Worm (Caenorhabditis elegans) whole organism, late embryonic: ENCODE measurements around the gene C06B3.16.

ENCODE experiments used
- C38D4.7 ChIP-seq: fragments of 200-800 bp; sonication (Bioruptor generic); optimal IDR thresholded peaks from 2 replicates; lab custom pipeline; 2018; ENCODE audit warnings: mild to moderate bottlenecking, missing genetic modification characterization, moderate library complexity, missing compliant biosample characterization
- F13H6.1 ChIP-seq: sonication (generic microtip); optimal IDR thresholded peaks from 2 replicates; lab custom pipeline; 2016; ENCODE audit warnings: missing genetic modification characterization, missing compliant biosample characterization
- K09A11.1 ChIP-seq: sonication (generic microtip); optimal IDR thresholded peaks from 2 replicates; lab custom pipeline; 2017; ENCODE audit warnings: antibody characterized with exemption, mild to moderate bottlenecking, missing genetic modification characterization, missing compliant biosample characterization; ENCODE audit not compliant: insufficient read depth
- T23F11.4 ChIP-seq: fragments of 200-800 bp; sonication (Bioruptor generic); optimal IDR thresholded peaks from 2 replicates; lab custom pipeline; 2018; ENCODE audit warnings: mild to moderate bottlenecking, missing genetic modification characterization, missing compliant biosample characterization
- Y22D7AL.16 ChIP-seq: sonication (generic microtip); optimal IDR thresholded peaks from 2 replicates; lab custom pipeline; 2016; ENCODE audit warnings: missing genetic modification characterization, missing compliant biosample characterization
- ama-1 ChIP-seq: fragments of 150-350 bp; optimal IDR thresholded peaks from 2 replicates; lab custom pipeline; 2014
- ceh-18 ChIP-seq: sonication (generic microtip); optimal IDR thresholded peaks from 2 replicates; lab custom pipeline; 2016; ENCODE audit warnings: missing genetic modification characterization, missing compliant biosample characterization
- ceh-19 ChIP-seq: fragments of 200-800 bp; sonication (Bioruptor generic); optimal IDR thresholded peaks from 2 replicates; lab custom pipeline; 2018; ENCODE audit warnings: mild to moderate bottlenecking, missing genetic modification characterization, missing compliant biosample characterization
- ceh-34 ChIP-seq: sonication (generic microtip); optimal IDR thresholded peaks from 2 replicates; lab custom pipeline; 2016; ENCODE audit warnings: mild to moderate bottlenecking, missing genetic modification characterization, missing compliant biosample characterization
- ceh-45 ChIP-seq: fragments of 200-800 bp; sonication (Bioruptor generic); IDR thresholded peaks from 2 replicates; pipeline ENCODE4 v1.3.6; 2022; ENCODE audit warnings: missing genetic modification reagents, missing genetic modification characterization, missing compliant biosample characterization
- elt-4 ChIP-seq: sonication (generic microtip); optimal IDR thresholded peaks from 2 replicates; lab custom pipeline; 2016; ENCODE audit warnings: missing genetic modification characterization, missing compliant biosample characterization
- fax-1 ChIP-seq: sonication (generic microtip); optimal IDR thresholded peaks from 2 replicates; lab custom pipeline; 2016; ENCODE audit warnings: missing genotype, missing genetic modification characterization, missing compliant biosample characterization
- fkh-10 ChIP-seq: fragments of 150-350 bp; optimal IDR thresholded peaks from 2 replicates; lab custom pipeline; 2014; ENCODE audit warnings: missing biosample characterization, missing genetic modification reagents, missing genetic modification characterization
- fkh-6 ChIP-seq: sonication (generic microtip); optimal IDR thresholded peaks from 2 replicates; lab custom pipeline; 2016; ENCODE audit warnings: missing genetic modification characterization, missing compliant biosample characterization
- hlh-13 ChIP-seq: fragments of 200-800 bp; sonication (Bioruptor generic); optimal IDR thresholded peaks from 2 replicates; lab custom pipeline; 2018; ENCODE audit warnings: mild to moderate bottlenecking, missing genetic modification characterization, missing compliant biosample characterization
- hlh-30 ChIP-seq: sonication (generic microtip); optimal IDR thresholded peaks from 2 replicates; lab custom pipeline; 2017; ENCODE audit warnings: antibody characterized with exemption, missing genetic modification characterization, missing compliant biosample characterization; ENCODE audit not compliant: insufficient read depth
- hlh-6 ChIP-seq: sonication (generic microtip); optimal IDR thresholded peaks from 2 replicates; lab custom pipeline; 2016; ENCODE audit warnings: missing genotype, missing genetic modification characterization, missing compliant biosample characterization
- hlh-8 ChIP-seq: sonication (generic microtip); optimal IDR thresholded peaks from 2 replicates; lab custom pipeline; 2016; ENCODE audit warnings: missing genotype, missing genetic modification characterization, missing compliant biosample characterization
- lin-11 ChIP-seq: fragments of 200-800 bp; sonication (Bioruptor generic); optimal IDR thresholded peaks from 2 replicates; lab custom pipeline; 2018; ENCODE audit warnings: mild to moderate bottlenecking, missing genetic modification characterization, missing compliant biosample characterization
- npax-4 ChIP-seq: sonication (generic microtip); optimal IDR thresholded peaks from 2 replicates; lab custom pipeline; 2016; ENCODE audit warnings: missing genetic modification characterization, missing compliant biosample characterization
- pag-3 ChIP-seq: sonication (generic microtip); optimal IDR thresholded peaks from 2 replicates; lab custom pipeline; 2016; ENCODE audit warnings: missing compliant biosample characterization, missing genetic modification characterization, borderline replicate concordance
- pat-9 ChIP-seq: fragments of 200-800 bp; sonication (Bioruptor generic); optimal IDR thresholded peaks from 2 replicates; lab custom pipeline; 2018; ENCODE audit warnings: mild to moderate bottlenecking, missing genetic modification characterization, moderate library complexity, missing compliant biosample characterization
- pha-2 ChIP-seq: sonication (generic microtip); optimal IDR thresholded peaks from 2 replicates; lab custom pipeline; 2017; ENCODE audit warnings: mild to moderate bottlenecking, missing genetic modification characterization, missing compliant biosample characterization
- ref-2 ChIP-seq: sonication (generic microtip); optimal IDR thresholded peaks from 2 replicates; lab custom pipeline; 2016; ENCODE audit warnings: missing genetic modification characterization, missing compliant biosample characterization
- sox-4 ChIP-seq: sonication (generic microtip); optimal IDR thresholded peaks from 2 replicates; lab custom pipeline; 2017; ENCODE audit warnings: mild to moderate bottlenecking, missing genetic modification characterization, inconsistent platforms, missing compliant biosample characterization
- ttx-3 ChIP-seq: sonication (generic microtip); optimal IDR thresholded peaks from 2 replicates; lab custom pipeline; 2016; ENCODE audit warnings: missing genetic modification reagents, missing genetic modification characterization, missing compliant biosample characterization
- unc-55 ChIP-seq: sonication (generic microtip); optimal IDR thresholded peaks from 2 replicates; lab custom pipeline; 2017; ENCODE audit warnings: missing biosample characterization, missing genetic modification reagents, missing genetic modification characterization
- unc-86 ChIP-seq: sonication (generic microtip); optimal IDR thresholded peaks from 2 replicates; lab custom pipeline; 2016; ENCODE audit warnings: missing genetic modification characterization, missing compliant biosample characterization

The C06B3.16 gene

ce11 chrV:13961927-13962419, 30.6 kb downstream of the C06B3.16 start, which contains the start of the genes algn-13 and R10D12.13 (continued):
- no peak for TF ChIP-seq hlh-30 (tag; lab: Kevin White, UChicago)
- peak; percentile 69 for TF ChIP-seq T23F11.4 (GFP tag; lab: Kevin White, UChicago)
- peak; percentile 79 for TF ChIP-seq sox-4 (tag; lab: Kevin White, UChicago)
- TF ChIP-seq C38D4.7 (GFP tag; lab: Kevin White, UChicago), result peak; percentile 77
- peak; percentile 69 for TF ChIP-seq lin-11 (tag; lab: Kevin White, UChicago)
- TF ChIP-seq hlh-8 (tag; lab: Kevin White, UChicago), result peak; percentile 82
- peak; percentile 81 for TF ChIP-seq ttx-3 (tag; lab: Kevin White, UChicago)
- peak; percentile 60 for TF ChIP-seq npax-4
- TF ChIP-seq unc-55 (GFP tag; lab: Kevin White, UChicago), result no peak
- TF ChIP-seq elt-4 (tag; lab: Kevin White, UChicago), result no peak
- TF ChIP-seq ceh-18, result peak; percentile 45
- TF ChIP-seq Y22D7AL.16, result peak; percentile 56
- peak; percentile 79 for TF ChIP-seq pha-2 (tag; lab: Kevin White, UChicago)
- no peak for TF ChIP-seq ama-1 (lab: Kevin White, UChicago)
- TF ChIP-seq ceh-45 (GFP tag; lab: Robert Waterston, UW), result peak; percentile 51; the same call in 1 of the 2 replicates
- peak; percentile 84 for TF ChIP-seq pat-9 (tag; lab: Kevin White, UChicago)
- peak; percentile 80 for TF ChIP-seq F13H6.1 (tag; lab: Kevin White, UChicago)
- TF ChIP-seq, all 69 proteins: peak for 54

DNA sequence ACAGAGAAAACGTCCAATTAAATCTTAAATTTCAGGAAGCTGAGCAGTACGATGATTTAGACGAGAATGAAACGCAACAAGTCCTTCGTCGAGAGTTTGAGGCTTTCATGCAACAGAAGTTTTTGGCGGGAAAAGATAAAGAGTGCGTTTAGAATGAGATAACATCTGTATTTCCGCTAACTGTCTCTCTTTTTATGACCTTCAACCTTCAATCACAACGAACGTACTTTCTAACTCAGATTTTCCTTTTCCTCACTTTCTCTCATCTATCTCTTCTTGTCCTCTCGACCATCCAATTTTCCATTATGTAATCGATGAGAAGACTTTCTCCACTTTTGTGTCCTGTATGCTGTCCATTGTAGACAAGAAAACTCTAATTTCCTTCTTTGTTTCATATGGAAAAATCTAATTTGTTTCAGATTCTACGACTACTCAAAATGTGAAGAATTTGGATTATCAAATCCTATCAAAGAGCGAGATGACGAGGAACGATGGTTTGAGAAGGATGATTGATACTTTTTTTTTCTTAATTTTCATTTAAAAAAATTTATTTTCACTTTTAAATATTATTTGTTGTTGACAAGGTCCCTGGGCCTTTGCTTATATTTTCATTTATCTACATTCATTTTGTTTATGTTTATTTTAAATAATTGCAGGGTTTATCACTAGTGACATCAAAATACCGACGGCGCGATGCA, 32.1 kb downstream of the C06B3.16 start, which contains the start of gene sao-1:
sao-1 (plus strand) TSS at position 648 of the 698 bp plus-strand sequence.
- TF ChIP-seq fax-1 (tag; lab: Kevin White, UChicago) (no peak), ceh-34 (tag; lab: Kevin White, UChicago) (no peak), lin-11 (tag; lab: Kevin White, UChicago) (no peak), Y22D7AL.16 (no peak), ref-2 (tag; lab: Kevin White, UChicago) (no peak), ceh-19 (GFP tag; lab: Kevin White, UChicago) (no peak), unc-86 (no peak), K09A11.1 (tag; lab: Kevin White, UChicago) (no peak), hlh-13 (GFP tag; lab: Kevin White, UChicago) (no peak)

DNA sequence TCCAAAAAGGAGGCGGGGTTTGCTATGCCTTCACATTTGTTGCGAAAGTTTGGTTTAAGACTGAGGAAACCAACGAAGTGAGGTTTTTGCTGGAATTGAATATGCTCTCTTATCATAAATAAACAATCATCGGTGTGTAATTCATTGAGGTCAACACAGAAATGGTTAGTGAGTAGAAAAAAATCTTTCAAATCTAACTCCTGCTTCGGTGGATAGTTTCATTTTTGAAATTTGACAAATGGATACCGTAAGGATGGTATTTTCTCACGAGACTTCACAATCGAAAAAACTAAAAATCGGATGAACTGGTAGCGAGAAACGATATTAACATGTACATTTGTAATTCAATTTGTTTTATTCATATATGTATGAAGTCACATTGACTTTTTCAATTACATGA, 49.5 kb downstream of the C06B3.16 start, which contains the start of gene eol-1:
eol-1 (minus strand) TSS at position 101 of the 400 bp plus-strand sequence.
- no peak for TF ChIP-seq hlh-6
- no peak for TF ChIP-seq ceh-19 (GFP tag; lab: Kevin White, UChicago)
- no peak for TF ChIP-seq fkh-10 (GFP tag; lab: Kevin White, UChicago)
- no peak for TF ChIP-seq fkh-6 (tag; lab: Kevin White, UChicago)
- TF ChIP-seq pag-3 (tag; lab: Kevin White, UChicago), result no peak

DNA sequence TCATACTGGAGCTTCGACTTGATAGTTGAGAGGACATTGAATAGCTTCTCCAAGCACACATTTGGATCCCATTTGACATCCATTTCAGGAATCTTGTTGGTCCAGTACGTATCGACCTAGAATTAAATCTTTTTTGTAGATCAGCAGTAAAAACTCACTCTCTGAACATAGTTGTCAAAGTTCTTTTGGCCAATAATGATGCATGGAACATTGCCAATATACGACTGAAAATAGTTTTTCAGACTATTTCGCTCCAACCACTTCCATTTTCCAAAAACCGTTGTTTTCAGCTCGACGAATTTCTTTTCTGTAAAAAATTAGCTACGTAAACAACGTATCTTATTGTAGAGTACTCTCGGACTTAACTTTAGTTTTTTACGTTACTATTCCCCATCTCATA, 50.4 kb downstream of the C06B3.16 start:
- no peak for TF ChIP-seq npax-4
